Worm (Caenorhabditis elegans) whole organism, L1 larva: ENCODE measurements around the gene D1086.10.
"Not testable (repeated sequence)": the region's sequence is repeated elsewhere in the genome, so short reads cannot be mapped to it uniquely, and the experiment has no call there.

Experiments used
- ama-1 ChIP-seq: fragments of 150-350 bp; optimal IDR thresholded peaks from 2 replicates; lab custom pipeline; 2014
- blmp-1 ChIP-seq: fragments of 150-350 bp; optimal IDR thresholded peaks from 2 replicates; lab custom pipeline; 2014; ENCODE audit warnings: missing biosample characterization, missing genetic modification characterization
- elt-3 ChIP-seq, 6 experiments: fragments of 150-350 bp in 1 of 6; sonication (generic microtip); optimal IDR thresholded peaks; 2 replicates each; lab custom pipeline; 2017 to 2018; ENCODE audit warnings: missing biosample characterization in 6 of 6, missing genetic modification characterization in 6 of 6, inconsistent platforms in 1 of 6
- fos-1 ChIP-seq: fragments of 150-350 bp; optimal IDR thresholded peaks from 2 replicates; lab custom pipeline; 2014; ENCODE audit warnings: missing biosample characterization, missing genetic modification characterization
- nhr-28 ChIP-seq: fragments of 150-350 bp; optimal IDR thresholded peaks from 2 replicates; lab custom pipeline; 2014; ENCODE audit warnings: missing biosample characterization, missing genetic modification characterization
- unc-130 ChIP-seq: fragments of 150-350 bp; optimal IDR thresholded peaks from 2 replicates; lab custom pipeline; 2017; ENCODE audit warnings: missing biosample characterization, missing genetic modification characterization, inconsistent platforms

ce11 chrV:14049274-14049673 lies 33.3 kb upstream of the D1086.10 start, which contains the start of gene F58D12.1:
- TF ChIP-seq nhr-28; fos-1 (tag; lab: Kevin White, UChicago); elt-3 (tag; optimal IDR thresholded peaks at IDR 0.05; lab: Kevin White, UChicago); blmp-1 (tag; lab: Kevin White, UChicago); ama-1 (lab: Kevin White, UChicago); unc-130 (tag; lab: Kevin White, UChicago): not testable (repeated sequence)
